1 fruit fly cellular context compared by ENCODE assay signal in the genomic region with DNA sequence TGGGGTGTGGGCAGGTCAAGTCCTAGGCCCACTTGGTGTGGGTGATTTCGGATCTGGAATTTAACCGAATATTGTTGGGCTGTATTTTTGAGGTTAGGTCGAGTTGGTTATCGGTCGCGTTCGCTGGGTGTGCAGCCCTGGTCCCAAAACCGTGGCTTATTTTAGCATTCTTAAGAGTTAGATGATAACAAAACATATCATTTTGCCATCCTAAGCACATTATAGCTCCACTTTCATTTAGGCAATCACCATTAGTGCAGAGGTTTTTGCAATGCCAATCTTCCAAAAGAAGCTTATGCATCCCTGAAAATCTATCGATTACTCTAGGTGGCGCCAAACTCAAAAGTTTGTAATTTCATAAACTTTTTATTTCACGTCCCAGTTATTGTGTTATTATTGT.
TF ChIP-seq lines count a peak whose summit lies in the region.

A gene (minus strand): TSS at position 103 of the 400 bp plus-strand sequence.

TF ChIP-seq in whole organism, embryonic, 481 proteins besides CTCF, POLR2A, EP300 and RAD21 (continued from another document and continues in another):
- peak; percentile 6 for TF ChIP-seq CG13424 (tag; optimal IDR thresholded peaks at IDR 0.05; lab: Kevin White, UChicago)
- TF ChIP-seq Doc3 (GFP tag; IDR thresholded peaks at IDR 0.05; lab: Robert Waterston, UW; ENCODE audit: partially characterized antibody) = peak; percentile 42; the same call in 1 of the 3 replicates
- TF ChIP-seq Hsf (GFP tag; optimal IDR thresholded peaks at IDR 0.05; lab: Kevin White, UChicago) = peak; percentile 50
- TF ChIP-seq row (GFP tag; IDR thresholded peaks at IDR 0.05; lab: Robert Waterston, UW) = peak; percentile 35; the same call in 1 of the 3 replicates
- TF ChIP-seq CG14710 (tag; optimal IDR thresholded peaks at IDR 0.05; lab: Kevin White, UChicago) = peak; percentile 57
- peak; percentile 23 for TF ChIP-seq Xbp1 (GFP tag; optimal IDR thresholded peaks at IDR 0.05; lab: Kevin White, UChicago)
- TF ChIP-seq CHES-1-like (GFP tag; optimal IDR thresholded peaks at IDR 0.05; lab: Kevin White, UChicago) = peak; percentile 35
- peak; percentile 69 for TF ChIP-seq Sry-δ (GFP tag; optimal IDR thresholded peaks at IDR 0.05; lab: Kevin White, UChicago)
- 0 out of 3 replicates have a peak, but pooled peaks have one; percentile 29 for TF ChIP-seq CG6791 (GFP tag; IDR thresholded peaks at IDR 0.05; lab: Robert Waterston, UW; ENCODE audit: partially characterized antibody)
- TF ChIP-seq corto (GFP tag; optimal IDR thresholded peaks at IDR 0.05; lab: Kevin White, UChicago) = no peak
- peak; percentile 70 for TF ChIP-seq Dref (GFP tag; IDR thresholded peaks at IDR 0.05; lab: Robert Waterston, UW)
- TF ChIP-seq pb (GFP tag; optimal IDR thresholded peaks at IDR 0.05; lab: Kevin White, UChicago) = peak; percentile 2
- TF ChIP-seq HmgZ (tag; optimal IDR thresholded peaks at IDR 0.05; lab: Kevin White, UChicago) = peak; percentile 7
- peak; percentile 44 for TF ChIP-seq phol (tag; optimal IDR thresholded peaks at IDR 0.05; lab: Kevin White, UChicago)
- TF ChIP-seq MBD-R2 (GFP tag; IDR thresholded peaks at IDR 0.05; lab: Robert Waterston, UW) = peak; percentile 72
- TF ChIP-seq E2f2 (GFP tag; IDR thresholded peaks at IDR 0.05; lab: Robert Waterston, UW) = peak; percentile 93
- TF ChIP-seq CG17361 (GFP tag; IDR thresholded peaks at IDR 0.05; lab: Robert Waterston, UW) = no peak
- peak; percentile 54; the same call in 1 of the 2 replicates for TF ChIP-seq tna (GFP tag; IDR thresholded peaks at IDR 0.05; lab: Robert Waterston, UW; ENCODE audit: partially characterized antibody)
- TF ChIP-seq CG8281 (tag; optimal IDR thresholded peaks at IDR 0.05; lab: Kevin White, UChicago) = no peak
- TF ChIP-seq scrt (GFP tag; optimal IDR thresholded peaks at IDR 0.05; lab: Kevin White, UChicago) = no peak
- TF ChIP-seq h (optimal IDR thresholded peaks at IDR 0.05; lab: Kevin White, UChicago) = no peak
- peak; percentile 53 for TF ChIP-seq inv (GFP tag; IDR thresholded peaks at IDR 0.05; lab: Robert Waterston, UW; ENCODE audit: partially characterized antibody)
- peak in 1 of 2 experiments; percentile 22 for TF ChIP-seq crp (GFP tag; optimal IDR thresholded peaks at IDR 0.05; lab: Kevin White, UChicago)
- peak; percentile 68 for TF ChIP-seq BEAF-32 (GFP tag; optimal IDR thresholded peaks at IDR 0.05; lab: Kevin White, UChicago)
- TF ChIP-seq dmrt11E (tag; optimal IDR thresholded peaks at IDR 0.05; lab: Kevin White, UChicago) = peak; percentile 10
- TF ChIP-seq gcm2 (GFP tag; optimal IDR thresholded peaks at IDR 0.05; lab: Kevin White, UChicago) = no peak
- TF ChIP-seq lola (GFP tag; optimal IDR thresholded peaks at IDR 0.05; lab: Kevin White, UChicago) = peak in 1 of 3 experiments; percentile 4
- TF ChIP-seq unc-4 (GFP tag; IDR thresholded peaks at IDR 0.05; lab: Robert Waterston, UW; ENCODE audit: partially characterized antibody) = peak; percentile 60
- TF ChIP-seq CG11560 (tag; IDR thresholded peaks at IDR 0.05; lab: Robert Waterston, UW) = peak; percentile 53; the same call in 1 of the 3 replicates
- TF ChIP-seq YL-1 (GFP tag; optimal IDR thresholded peaks at IDR 0.05; lab: Kevin White, UChicago) = peak; percentile 55
- TF ChIP-seq gem (tag; optimal IDR thresholded peaks at IDR 0.05; lab: Kevin White, UChicago) = no peak
- TF ChIP-seq amos (GFP tag; IDR thresholded peaks at IDR 0.05; lab: Robert Waterston, UW; ENCODE audit: partially characterized antibody) = peak; percentile 49; the same call in 1 of the 2 replicates
- peak in 1 of 2 experiments; percentile 39 for TF ChIP-seq dpn (GFP tag; optimal IDR thresholded peaks at IDR 0.05; lab: Kevin White, UChicago)
- TF ChIP-seq stwl (tag; optimal IDR thresholded peaks at IDR 0.05; lab: Kevin White, UChicago) = peak; percentile 20
- no peak for TF ChIP-seq CG32767 (GFP tag; IDR thresholded peaks at IDR 0.05; lab: Robert Waterston, UW)
- TF ChIP-seq CG14860 (GFP tag; IDR thresholded peaks at IDR 0.05; lab: Robert Waterston, UW; ENCODE audit: partially characterized antibody) = peak; percentile 78
- TF ChIP-seq CG2129 (GFP tag; IDR thresholded peaks at IDR 0.05; lab: Robert Waterston, UW; ENCODE audit: partially characterized antibody) = 0 out of 2 replicates have a peak, but pooled peaks have one; percentile 17
- TF ChIP-seq Scr (GFP tag; IDR thresholded peaks at IDR 0.05; lab: Robert Waterston, UW; ENCODE audit: partially characterized antibody) = peak; percentile 70
- TF ChIP-seq CG16813 (GFP tag; IDR thresholded peaks at IDR 0.05; lab: Robert Waterston, UW; ENCODE audit: partially characterized antibody) = peak; percentile 67
- no peak for TF ChIP-seq psq (GFP tag; optimal IDR thresholded peaks at IDR 0.05; lab: Kevin White, UChicago)
- TF ChIP-seq CG15696 (tag; optimal IDR thresholded peaks at IDR 0.05; lab: Kevin White, UChicago) = no peak
- TF ChIP-seq en (GFP tag; optimal IDR thresholded peaks at IDR 0.05; lab: Kevin White, UChicago) = no peak
- TF ChIP-seq hb (GFP tag; IDR thresholded peaks at IDR 0.05; lab: Robert Waterston, UW; ENCODE audit: partially characterized antibody) = peak; percentile 72
- TF ChIP-seq Ets97D (GFP tag; optimal IDR thresholded peaks at IDR 0.05; lab: Kevin White, UChicago) = peak; percentile 1
- TF ChIP-seq CG3163 (GFP tag; optimal IDR thresholded peaks at IDR 0.05; lab: Kevin White, UChicago) = peak; percentile 1
- peak; percentile 27 for TF ChIP-seq CG10267 (tag; optimal IDR thresholded peaks at IDR 0.05; lab: Kevin White, UChicago)
- peak; percentile 83 for TF ChIP-seq Dp (GFP tag; optimal IDR thresholded peaks at IDR 0.05; lab: Kevin White, UChicago)
- peak; percentile 7 for TF ChIP-seq CG9797 (GFP tag; optimal IDR thresholded peaks at IDR 0.05; lab: Kevin White, UChicago)
- no peak for TF ChIP-seq CG10462 (GFP tag; optimal IDR thresholded peaks at IDR 0.05; lab: Kevin White, UChicago)
- peak; percentile 66 for TF ChIP-seq nerfin-2 (GFP tag; IDR thresholded peaks at IDR 0.05; lab: Robert Waterston, UW; ENCODE audit: partially characterized antibody)
- TF ChIP-seq sna (GFP tag; IDR thresholded peaks at IDR 0.05; lab: Robert Waterston, UW; ENCODE audit: partially characterized antibody) = peak; percentile 61; the same call in 1 of the 2 replicates
- TF ChIP-seq CG7987 (GFP tag; optimal IDR thresholded peaks at IDR 0.05; lab: Kevin White, UChicago) = no peak
- TF ChIP-seq CG10979 (tag; optimal IDR thresholded peaks at IDR 0.05; lab: Kevin White, UChicago) = peak; percentile 16
- TF ChIP-seq Max (GFP tag; optimal IDR thresholded peaks at IDR 0.05; lab: Kevin White, UChicago) = peak; percentile 50
- TF ChIP-seq Eip74EF (GFP tag; optimal IDR thresholded peaks at IDR 0.05; lab: Kevin White, UChicago) = no peak
- no peak for TF ChIP-seq Aef1 (GFP tag; IDR thresholded peaks at IDR 0.05; lab: Robert Waterston, UW)
- peak; percentile 30 for TF ChIP-seq CG17829 (tag; optimal IDR thresholded peaks at IDR 0.05; lab: Kevin White, UChicago)
- TF ChIP-seq CG2712 (tag; optimal IDR thresholded peaks at IDR 0.05; lab: Kevin White, UChicago) = peak; percentile 39
- peak; percentile 30 for TF ChIP-seq jumu (GFP tag; optimal IDR thresholded peaks at IDR 0.05; lab: Kevin White, UChicago)
- TF ChIP-seq CoRest (tag; optimal IDR thresholded peaks at IDR 0.05; lab: Kevin White, UChicago) = peak; percentile 46
- peak; percentile 14 for TF ChIP-seq pho (GFP tag; optimal IDR thresholded peaks at IDR 0.05; lab: Kevin White, UChicago)
- TF ChIP-seq HLH4C (GFP tag; IDR thresholded peaks at IDR 0.05; lab: Robert Waterston, UW; ENCODE audit: partially characterized antibody) = peak; percentile 79
- peak; percentile 64; the same call in 2 of the 3 replicates for TF ChIP-seq vnd (GFP tag; IDR thresholded peaks at IDR 0.05; lab: Robert Waterston, UW; ENCODE audit: partially characterized antibody)
- TF ChIP-seq CG13287 (GFP tag; IDR thresholded peaks at IDR 0.05; lab: Robert Waterston, UW; ENCODE audit: partially characterized antibody) = peak; percentile 74
- peak; percentile 81 for TF ChIP-seq sens (GFP tag; lab: Kevin White, UChicago)
- peak; percentile 99 for TF ChIP-seq bigmax (GFP tag; optimal IDR thresholded peaks at IDR 0.05; lab: Kevin White, UChicago)
- TF ChIP-seq CG13775 (GFP tag; optimal IDR thresholded peaks at IDR 0.05; lab: Kevin White, UChicago) = peak; percentile 35
- TF ChIP-seq Atf6 (GFP tag; IDR thresholded peaks at IDR 0.05; lab: Robert Waterston, UW) = peak; percentile 29; the same call in 1 of the 2 replicates
- TF ChIP-seq Trl (optimal IDR thresholded peaks at IDR 0.05; lab: Kevin White, UChicago) = no peak
- peak; percentile 17 for TF ChIP-seq Trl (GFP tag; optimal IDR thresholded peaks at IDR 0.05; lab: Kevin White, UChicago)
- TF ChIP-seq trem (tag; optimal IDR thresholded peaks at IDR 0.05; lab: Kevin White, UChicago) = peak; percentile 64
- peak; percentile 14 for TF ChIP-seq Antp (GFP tag; optimal IDR thresholded peaks at IDR 0.05; lab: Kevin White, UChicago)
- peak; percentile 28; the same call in 1 of the 3 replicates for TF ChIP-seq CG7963 (GFP tag; IDR thresholded peaks at IDR 0.05; lab: Robert Waterston, UW; ENCODE audit: partially characterized antibody)
- TF ChIP-seq GATAe (GFP tag; conservative IDR thresholded peaks at IDR 0.05; lab: Robert Waterston, UW) = no peak
- no peak for TF ChIP-seq CG11696 (GFP tag; IDR thresholded peaks at IDR 0.05; lab: Robert Waterston, UW)
- TF ChIP-seq gfzf (GFP tag; optimal IDR thresholded peaks at IDR 0.05; lab: Kevin White, UChicago) = peak; percentile 12
- peak; percentile 69 for TF ChIP-seq knrl (GFP tag; IDR thresholded peaks at IDR 0.05; lab: Robert Waterston, UW; ENCODE audit: partially characterized antibody)
- no peak for TF ChIP-seq caup (GFP tag; optimal IDR thresholded peaks at IDR 0.05; lab: Kevin White, UChicago; ENCODE audit: severe bottlenecking)
- no peak for TF ChIP-seq C15 (GFP tag; IDR thresholded peaks at IDR 0.05; lab: Robert Waterston, UW)
- peak; percentile 65; the same call in 2 of the 3 replicates for TF ChIP-seq CG34224 (GFP tag; IDR thresholded peaks at IDR 0.05; lab: Robert Waterston, UW; ENCODE audit: partially characterized antibody)
- TF ChIP-seq TFAM (GFP tag; optimal IDR thresholded peaks at IDR 0.05; lab: Kevin White, UChicago) = no peak
- no peak for TF ChIP-seq CG31224 (GFP tag; IDR thresholded peaks at IDR 0.05; lab: Robert Waterston, UW)
- no peak for TF ChIP-seq Chrac-16 (GFP tag; optimal IDR thresholded peaks at IDR 0.05; lab: Kevin White, UChicago)
- peak; percentile 14 for TF ChIP-seq her (GFP tag; optimal IDR thresholded peaks at IDR 0.05; lab: Kevin White, UChicago)
- TF ChIP-seq tll (GFP tag; optimal IDR thresholded peaks at IDR 0.05; lab: Kevin White, UChicago) = peak in 1 of 2 experiments; percentile 6
- TF ChIP-seq CG34422 (GFP tag; IDR thresholded peaks at IDR 0.05; lab: Robert Waterston, UW) = peak; percentile 66; the same call in 2 of the 3 replicates
- TF ChIP-seq Bgb (GFP tag; IDR thresholded peaks at IDR 0.05; lab: Robert Waterston, UW; ENCODE audit: partially characterized antibody) = peak; percentile 42; the same call in 1 of the 2 replicates
- TF ChIP-seq peb (GFP tag; IDR thresholded peaks at IDR 0.05; lab: Robert Waterston, UW) = no peak
- TF ChIP-seq Fer1 (GFP tag; optimal IDR thresholded peaks at IDR 0.05; lab: Kevin White, UChicago) = peak; percentile 12
- no peak for TF ChIP-seq Mrtf (GFP tag; IDR thresholded peaks at IDR 0.05; lab: Robert Waterston, UW)
- TF ChIP-seq tgo (GFP tag; IDR thresholded peaks at IDR 0.05; lab: Robert Waterston, UW) = no peak
- peak; percentile 61; the same call in 1 of the 3 replicates for TF ChIP-seq Opbp (GFP tag; IDR thresholded peaks at IDR 0.05; lab: Robert Waterston, UW; ENCODE audit: partially characterized antibody)
- TF ChIP-seq Sox100B (GFP tag; optimal IDR thresholded peaks at IDR 0.05; lab: Kevin White, UChicago) = no peak
- peak; percentile 83 for TF ChIP-seq Sin3A (optimal IDR thresholded peaks at IDR 0.05; lab: Kevin White, UChicago)
- no peak for TF ChIP-seq Hey (tag; optimal IDR thresholded peaks at IDR 0.05; lab: Kevin White, UChicago)
- TF ChIP-seq CG14667 (GFP tag; IDR thresholded peaks at IDR 0.05; lab: Robert Waterston, UW) = no peak
- peak; percentile 86 for TF ChIP-seq bbx (GFP tag; IDR thresholded peaks at IDR 0.05; lab: Robert Waterston, UW; ENCODE audit: partially characterized antibody)
- peak; percentile 66 for TF ChIP-seq Dll (GFP tag; IDR thresholded peaks at IDR 0.05; lab: Robert Waterston, UW; ENCODE audit: partially characterized antibody)
- TF ChIP-seq Nf-YC (tag; optimal IDR thresholded peaks at IDR 0.05; lab: Kevin White, UChicago) = peak; percentile 39
- peak; percentile 24 for TF ChIP-seq zfh2 (GFP tag; optimal IDR thresholded peaks at IDR 0.05; lab: Kevin White, UChicago)
- no peak for TF ChIP-seq cato (GFP tag; optimal IDR thresholded peaks at IDR 0.05; lab: Kevin White, UChicago; ENCODE audit: borderline replicate concordance)
- no peak for TF ChIP-seq prd (optimal IDR thresholded peaks at IDR 0.05; lab: Kevin White, UChicago)
- no peak for TF ChIP-seq prd (GFP tag; IDR thresholded peaks at IDR 0.05; lab: Robert Waterston, UW)
- peak; percentile 52; the same call in 1 of the 2 replicates for TF ChIP-seq hbn (GFP tag; IDR thresholded peaks at IDR 0.05; lab: Robert Waterston, UW; ENCODE audit: partially characterized antibody)
- peak; percentile 43 for TF ChIP-seq NC2β (GFP tag; optimal IDR thresholded peaks at IDR 0.05; lab: Kevin White, UChicago)
- no peak for TF ChIP-seq tap (tag; optimal IDR thresholded peaks at IDR 0.05; lab: Kevin White, UChicago)
- TF ChIP-seq chif (GFP tag; optimal IDR thresholded peaks at IDR 0.05; lab: Kevin White, UChicago) = peak in 1 of 2 experiments; percentile 3
- TF ChIP-seq Mes4 (GFP tag; optimal IDR thresholded peaks at IDR 0.05; lab: Kevin White, UChicago) = peak; percentile 2
- peak; percentile 81 for TF ChIP-seq CG2116 (GFP tag; optimal IDR thresholded peaks at IDR 0.05; lab: Kevin White, UChicago)
- TF ChIP-seq fd102C (GFP tag; optimal IDR thresholded peaks at IDR 0.05; lab: Kevin White, UChicago) = no peak
- TF ChIP-seq CG8944 (GFP tag; optimal IDR thresholded peaks at IDR 0.05; lab: Kevin White, UChicago) = peak; percentile 11
- TF ChIP-seq Dip3 (GFP tag; optimal IDR thresholded peaks at IDR 0.05; lab: Kevin White, UChicago) = no peak
- TF ChIP-seq ro (GFP tag; IDR thresholded peaks at IDR 0.05; lab: Robert Waterston, UW) = no peak
- TF ChIP-seq p53 (GFP tag; optimal IDR thresholded peaks at IDR 0.05; lab: Kevin White, UChicago) = peak; percentile 3
- peak; percentile 51 for TF ChIP-seq CG4617 (GFP tag; optimal IDR thresholded peaks at IDR 0.05; lab: Kevin White, UChicago; ENCODE audit: borderline replicate concordance)
- no peak for TF ChIP-seq CG33213 (GFP tag; optimal IDR thresholded peaks at IDR 0.05; lab: Kevin White, UChicago)
- TF ChIP-seq lilli (GFP tag; optimal IDR thresholded peaks at IDR 0.05; lab: Kevin White, UChicago) = peak; percentile 44
- peak; percentile 84 for TF ChIP-seq Med (GFP tag; lab: Kevin White, UChicago)
